Worm (Caenorhabditis elegans) whole organism, dauer: Measurements from ENCODE around the gene srw-145.

ENCODE experiments used
- unc-62 ChIP-seq: sonication (generic microtip); optimal IDR thresholded peaks from 2 replicates; lab custom pipeline; 2017; ENCODE audit warnings: missing biosample characterization, missing genetic modification reagents, missing genetic modification characterization

Gene srw-145

DNA sequence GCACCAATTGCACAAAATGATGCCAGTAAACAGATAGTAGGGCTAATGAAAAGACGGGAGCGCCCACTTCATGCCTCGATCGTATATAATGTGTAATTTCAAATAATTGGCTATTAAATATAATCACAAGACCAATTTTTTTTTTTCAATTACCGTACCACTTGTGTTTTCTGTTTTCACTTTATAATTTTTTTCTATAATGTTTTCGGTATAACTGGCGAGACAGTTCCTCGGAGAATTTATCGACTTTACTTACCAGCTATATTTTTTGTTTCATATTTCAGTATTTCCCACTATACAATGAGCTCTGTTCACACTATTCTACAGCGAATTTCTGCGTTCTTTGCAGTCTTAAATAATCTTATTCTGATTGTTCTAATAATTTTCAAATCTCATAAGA, 20.8 kb upstream of the srw-145 start, which contains the start of gene str-252:
Gene str-252 (plus strand): TSS at position 301 of the 400 bp plus-strand sequence.
- TF ChIP-seq unc-62 (GFP tag; lab: Kevin White, UChicago) = no peak

DNA sequence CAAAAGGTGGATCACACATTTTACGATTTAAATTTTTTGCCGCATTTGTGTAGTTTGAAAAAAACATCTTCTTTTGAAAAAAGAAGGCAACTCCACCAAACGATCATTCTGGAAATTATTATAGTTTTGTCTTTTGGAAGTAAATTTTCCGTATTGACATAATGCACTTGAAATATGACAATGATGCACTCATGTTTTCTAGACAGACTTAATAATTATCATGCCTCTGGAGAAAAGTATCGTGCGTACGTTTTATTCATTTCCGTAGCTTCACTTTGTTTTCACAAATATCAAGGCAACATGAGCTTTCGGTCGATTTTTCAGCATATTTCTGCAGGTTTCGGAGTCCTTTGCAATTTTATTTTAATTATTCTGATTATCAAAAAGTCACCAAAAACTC, 18.6 kb upstream of the srw-145 start, which contains the start of gene str-250:
Gene str-250 (plus strand): TSS at position 301 of the 400 bp plus-strand sequence.
- no peak for TF ChIP-seq unc-62 (GFP tag; lab: Kevin White, UChicago)

DNA sequence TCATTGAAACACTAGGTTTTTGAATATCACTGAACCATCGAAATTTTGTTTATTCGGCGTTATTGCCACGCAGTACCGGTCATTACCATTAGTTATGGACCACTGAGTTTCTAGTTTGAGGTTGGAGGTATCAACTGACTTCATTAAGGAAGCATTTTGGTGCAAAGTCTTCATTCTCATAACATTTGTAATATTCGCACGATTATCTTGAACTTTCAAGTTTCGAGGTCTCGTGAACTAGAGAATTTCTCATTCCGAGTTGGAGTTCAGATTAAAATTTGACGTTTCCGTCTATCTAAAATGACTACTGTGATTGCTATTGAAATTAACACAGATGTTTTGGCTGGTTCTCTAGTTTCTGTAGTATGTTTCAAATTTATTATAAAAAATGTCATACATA, 16.2 kb upstream of the srw-145 start, which contains the start of gene srx-42:
Gene srx-42 (plus strand): TSS at position 301 of the 400 bp plus-strand sequence.
- no peak for TF ChIP-seq unc-62 (GFP tag; lab: Kevin White, UChicago)

DNA sequence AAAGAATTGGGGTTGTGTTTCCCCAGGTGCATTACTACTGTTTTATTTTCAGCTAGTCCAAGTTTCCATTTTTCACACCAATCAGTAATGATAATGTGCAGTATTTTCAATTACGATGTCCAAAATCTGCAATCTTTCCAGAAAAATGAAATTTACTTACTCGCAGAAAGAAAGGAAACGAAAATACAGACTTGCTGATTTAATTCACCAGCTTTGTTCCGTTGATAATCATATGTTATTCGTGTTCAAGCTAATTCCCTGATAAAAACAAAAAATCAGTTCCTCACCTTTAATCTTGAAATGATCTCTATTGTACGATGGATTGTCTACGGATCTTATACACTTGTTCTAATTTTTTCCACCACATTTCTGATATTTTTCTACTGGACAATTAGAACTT, 13.1 kb upstream of the srw-145 start, which contains the start of gene srxa-11:
Gene srxa-11 (plus strand): TSS at position 301 of the 400 bp plus-strand sequence.
- TF ChIP-seq unc-62 (GFP tag; lab: Kevin White, UChicago) = no peak

DNA sequence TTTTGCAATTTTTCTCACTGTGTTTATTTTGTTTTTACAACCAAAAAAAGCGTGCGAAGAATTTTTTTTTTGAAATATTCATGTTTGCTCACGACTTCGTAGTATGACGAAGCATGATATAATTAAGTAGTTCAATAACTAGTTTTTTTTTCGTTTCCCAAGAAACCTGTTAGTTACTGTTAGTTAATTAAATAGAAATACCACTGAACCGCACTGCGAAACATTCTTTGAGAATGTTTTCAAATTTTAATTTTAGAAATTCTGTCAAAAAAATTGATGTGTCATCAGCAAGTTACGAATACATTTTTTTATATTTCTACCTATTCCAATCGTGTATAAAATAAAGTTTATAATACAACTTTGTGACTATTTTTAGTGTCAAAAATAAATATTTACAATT, 10.6 kb upstream of the srw-145 start, which contains the start of gene srxa-12:
Gene srxa-12 (plus strand): TSS at position 301 of the 400 bp plus-strand sequence.
- TF ChIP-seq unc-62 (GFP tag; lab: Kevin White, UChicago) = no peak

DNA sequence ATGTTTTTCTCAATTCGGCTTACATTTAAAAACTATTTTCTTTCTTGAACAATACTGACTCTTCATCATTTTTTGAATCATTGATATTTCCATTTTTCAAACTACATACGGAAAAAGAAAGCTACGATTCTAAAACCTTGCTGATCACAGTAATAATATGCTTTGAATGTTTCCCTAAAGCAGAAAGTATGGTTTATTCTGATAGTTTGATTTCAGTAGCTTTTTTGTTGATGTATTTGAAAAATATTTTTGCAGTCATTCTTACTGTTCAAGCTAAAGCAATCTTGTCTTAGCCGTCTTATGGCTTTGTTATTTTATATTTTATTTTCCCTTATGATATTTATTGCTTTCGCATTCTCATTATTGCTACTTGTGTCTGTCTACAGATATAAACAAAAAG, 7.4 kb upstream of the srw-145 start, which contains the start of gene srxa-13:
Gene srxa-13 (plus strand): TSS at position 301 of the 400 bp plus-strand sequence.
- no peak for TF ChIP-seq unc-62 (GFP tag; lab: Kevin White, UChicago)

DNA sequence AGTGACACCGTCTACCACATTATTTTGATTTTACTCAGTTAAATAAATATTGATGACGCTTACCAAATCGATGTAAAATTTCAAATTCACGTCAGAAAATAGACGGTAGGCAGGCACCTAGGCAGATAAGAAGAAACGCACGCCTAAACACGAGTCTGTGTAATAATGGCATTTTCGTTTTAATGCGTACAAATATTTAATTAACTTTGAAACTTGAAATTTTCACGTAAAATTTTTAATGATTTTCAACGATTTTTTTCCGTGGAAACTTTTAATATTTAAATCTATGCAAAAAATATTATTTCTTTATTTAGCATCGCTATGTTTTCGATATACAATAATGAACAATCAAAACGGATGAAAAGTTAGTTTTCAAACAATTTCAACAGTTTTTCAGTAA, 5.7 kb upstream of the srw-145 start, which contains the start of gene C06B3.16:
Gene C06B3.16 (plus strand): TSS at position 301 of the 400 bp plus-strand sequence.
- no peak for TF ChIP-seq unc-62 (GFP tag; lab: Kevin White, UChicago)

DNA sequence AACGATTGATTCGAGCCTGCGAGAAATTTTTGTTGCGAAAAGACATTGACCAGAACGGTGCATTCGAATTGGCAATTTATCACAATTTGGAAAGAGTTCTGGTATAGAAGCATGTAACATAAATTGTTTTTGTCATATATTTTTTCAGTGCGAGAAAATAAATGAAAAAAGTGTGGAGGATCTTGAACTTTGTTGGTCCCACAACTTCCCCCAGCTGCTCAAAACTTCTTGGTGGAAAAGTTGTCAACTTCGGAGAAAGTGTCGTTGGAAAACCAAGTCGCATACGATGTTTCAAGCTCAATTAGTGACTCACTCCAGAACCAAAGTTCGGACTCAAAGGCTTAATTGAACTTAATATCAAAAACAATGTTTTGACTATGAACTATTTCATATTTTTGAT, 5.0 kb upstream of the srw-145 start:
- TF ChIP-seq unc-62 (GFP tag; lab: Kevin White, UChicago) = no peak

DNA sequence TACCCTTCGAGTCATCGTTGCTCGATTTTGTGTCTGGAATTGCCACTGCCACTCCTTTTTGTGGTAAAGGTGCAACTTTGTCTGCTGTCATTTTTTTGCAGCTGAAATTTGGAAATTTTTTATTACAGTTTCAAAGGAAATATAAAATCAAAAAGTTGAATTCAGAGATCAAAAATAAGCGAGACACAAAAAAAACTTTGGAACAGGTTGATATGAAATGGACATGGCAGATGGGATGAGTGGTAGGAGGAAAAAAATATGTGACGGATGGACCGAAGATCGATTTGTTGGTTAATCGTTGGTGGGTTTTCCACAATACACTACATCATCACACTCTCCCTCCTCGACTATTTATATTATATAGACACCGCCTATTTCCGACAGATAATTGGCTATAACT, 2.4 kb upstream of the srw-145 start, which contains the start of gene R10D12.1:
Gene R10D12.1 (minus strand): TSS at position 101 of the 400 bp plus-strand sequence.
- no peak for TF ChIP-seq unc-62 (GFP tag; lab: Kevin White, UChicago)

DNA sequence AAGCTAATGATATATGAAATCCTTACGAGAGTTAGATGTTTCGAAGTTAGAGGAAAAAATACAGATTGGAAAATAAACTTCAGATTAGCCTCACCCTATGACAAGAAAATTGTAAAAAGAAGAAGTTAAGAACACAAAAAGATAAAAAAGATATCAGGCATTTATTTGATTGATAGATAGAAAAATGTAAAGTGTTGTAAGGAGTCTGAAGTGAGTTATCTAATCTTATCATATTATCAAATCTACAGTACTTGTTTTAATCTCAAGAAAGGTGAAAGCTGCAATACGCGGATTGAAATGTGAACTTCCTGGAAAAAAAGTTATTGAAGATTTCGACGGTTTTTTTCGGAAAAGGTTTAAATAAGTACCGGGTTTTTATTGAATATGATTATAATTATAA, 1.5 kb upstream of the srw-145 start:
- TF ChIP-seq unc-62 (GFP tag; lab: Kevin White, UChicago) = no peak

DNA sequence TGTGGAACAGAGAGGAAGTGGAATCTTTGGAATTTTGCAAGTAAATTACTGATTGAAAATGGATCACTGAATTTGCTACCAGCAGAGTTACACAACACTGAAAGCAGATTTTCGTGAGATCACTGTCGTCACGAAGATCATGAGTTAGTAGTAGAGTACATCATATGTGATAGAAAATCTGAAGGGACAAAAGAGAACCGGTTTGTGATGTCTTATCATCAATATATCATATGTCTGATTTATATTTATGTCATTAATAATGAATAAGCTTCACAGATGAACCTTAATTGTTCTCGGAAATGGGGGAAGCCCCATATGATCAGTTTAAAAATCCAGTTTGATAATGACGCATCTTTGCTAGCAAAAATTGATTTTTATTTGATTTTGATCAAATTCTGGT, 898 bp upstream of the srw-145 start:
- TF ChIP-seq unc-62 (GFP tag; lab: Kevin White, UChicago) = no peak

DNA sequence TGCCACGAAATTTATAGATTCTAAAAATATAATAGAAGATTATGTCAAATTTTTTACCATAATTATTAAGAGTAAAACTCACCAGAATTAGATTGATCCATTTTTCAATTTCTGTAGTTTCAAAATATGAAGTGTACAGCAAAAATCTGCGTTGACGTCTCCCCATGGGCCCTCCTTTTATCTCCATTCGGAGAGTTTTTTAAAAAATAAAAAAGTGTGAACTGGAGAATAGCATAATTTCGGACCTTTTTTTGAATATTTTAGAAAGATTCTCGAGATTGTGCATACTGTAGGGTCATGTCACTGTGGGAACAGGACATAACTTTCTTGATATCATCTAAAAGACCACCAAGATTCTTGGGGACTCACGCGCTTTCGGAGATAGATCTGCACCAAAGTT, 5.1 kb downstream of the srw-145 start, which contains the start of gene dpr-1:
Gene dpr-1 (minus strand): TSS at position 101 of the 400 bp plus-strand sequence.
- TF ChIP-seq unc-62 (GFP tag; lab: Kevin White, UChicago) = no peak

DNA sequence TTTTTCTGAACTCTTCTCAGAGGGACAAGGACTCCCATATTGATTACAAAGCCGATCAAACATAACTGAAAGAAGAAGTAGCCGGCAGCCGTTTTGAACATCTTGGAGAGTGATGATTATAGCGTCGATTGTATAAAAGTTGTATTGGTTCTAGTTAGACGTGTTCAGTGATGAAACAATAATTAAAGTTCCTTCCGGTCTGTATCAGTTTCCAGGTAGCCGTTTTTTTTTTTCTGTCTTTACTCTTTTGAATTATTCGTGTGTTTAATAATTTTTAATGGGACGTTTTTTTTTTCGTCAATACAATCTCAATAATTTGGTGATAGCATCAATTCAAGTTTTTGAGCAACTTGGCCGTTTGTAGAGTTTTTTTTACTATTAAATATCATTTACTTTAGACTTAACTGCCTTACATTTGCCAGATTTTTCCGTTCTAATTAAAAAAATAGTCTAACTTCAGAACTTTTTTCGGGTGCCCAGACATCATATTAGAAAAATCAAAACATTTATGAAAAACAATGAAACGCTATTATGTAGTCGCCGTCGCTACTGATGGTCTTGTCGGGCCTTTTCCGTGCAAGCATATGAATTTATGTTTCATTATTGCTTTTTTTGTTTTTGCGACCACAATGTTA, 9.6 kb downstream of the srw-145 start, which contains the start of the genes srx-10 and clec-226:
Gene srx-10 (minus strand): TSS at position 101 of the 635 bp plus-strand sequence.
Gene clec-226 (plus strand): TSS at position 585 of the 635 bp plus-strand sequence.
- TF ChIP-seq unc-62 (GFP tag; lab: Kevin White, UChicago) = no peak

DNA sequence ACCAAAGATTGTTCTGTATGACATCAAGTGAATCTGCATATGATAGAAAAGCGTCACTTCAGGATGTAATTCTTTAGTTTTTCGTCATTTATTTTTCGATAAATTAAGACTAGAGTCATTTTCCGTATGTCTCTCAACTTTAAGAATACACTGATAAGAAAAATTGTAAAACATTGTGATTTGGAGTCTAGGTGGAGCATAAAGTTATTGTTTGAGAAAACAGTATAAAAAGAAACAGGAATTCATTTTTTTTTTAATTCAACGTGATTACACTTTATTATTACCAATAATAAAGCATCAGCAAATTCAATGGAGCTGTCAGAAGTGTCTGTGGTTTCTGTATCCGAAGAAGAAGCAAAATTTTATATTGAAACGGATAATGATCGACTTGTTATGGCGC, 12.1 kb downstream of the srw-145 start, which contains the start of gene R10D12.6:
Gene R10D12.6 (plus strand): TSS at position 301 of the 400 bp plus-strand sequence.
- no peak for TF ChIP-seq unc-62 (GFP tag; lab: Kevin White, UChicago)

DNA sequence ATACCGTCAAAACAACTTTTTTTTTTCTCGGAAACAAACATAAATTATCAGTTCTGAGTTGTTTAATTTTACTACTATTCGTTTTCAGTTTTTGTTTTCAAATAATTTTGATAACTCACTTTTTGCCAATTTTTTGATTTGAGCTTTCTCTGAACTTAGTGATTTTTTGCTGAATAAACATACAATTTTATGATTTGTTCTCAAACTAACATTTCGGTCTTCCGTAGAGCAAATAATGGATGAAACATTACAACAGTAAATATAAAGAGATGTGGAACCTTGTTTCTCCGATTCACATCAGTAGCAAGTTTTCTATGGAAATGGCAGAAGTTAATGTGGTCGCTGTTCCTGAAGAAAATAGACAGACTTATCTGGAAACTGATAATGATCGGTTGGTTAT, 12.8 kb downstream of the srw-145 start, which contains the start of gene R10D12.7:
Gene R10D12.7 (plus strand): TSS at position 301 of the 400 bp plus-strand sequence.
- no peak for TF ChIP-seq unc-62 (GFP tag; lab: Kevin White, UChicago)

DNA sequence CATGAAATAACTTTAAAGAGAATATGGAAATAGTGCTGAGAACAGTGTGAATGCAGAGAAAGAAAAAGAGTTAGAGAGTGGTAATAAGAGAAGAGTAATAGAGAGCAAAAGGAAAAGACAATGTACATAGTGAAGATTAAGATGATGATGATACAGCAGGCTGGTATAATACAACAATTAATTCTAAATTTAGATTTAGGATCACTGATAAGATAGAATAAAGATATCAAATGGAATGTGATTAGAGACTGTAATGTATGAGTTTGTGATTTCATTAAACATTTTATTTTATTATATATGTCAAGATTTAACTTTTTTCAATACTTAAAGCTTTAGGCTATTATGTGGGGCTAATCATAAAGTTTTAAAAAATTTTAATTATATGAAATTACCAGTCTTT, 16.2 kb downstream of the srw-145 start, which contains the start of gene R10D12.8:
Gene R10D12.8 (minus strand): TSS at position 101 of the 400 bp plus-strand sequence.
- no peak for TF ChIP-seq unc-62 (GFP tag; lab: Kevin White, UChicago)
